Worm (Caenorhabditis elegans) whole organism, young adult: ENCODE data around the gene srx-19.
A peak's percentile ranks its signal among the peaks of the same experiment; 100 is the strongest.

Experiments
- B0019.2 ChIP-seq: fragments of 200-800 bp; sonication (Bioruptor generic); conservative IDR thresholded peaks from 2 replicates; pipeline ENCODE4 v1.3.6; 2022; ENCODE audit warnings: missing genetic modification reagents, missing genetic modification characterization, missing compliant biosample characterization
- B0261.1 ChIP-seq: sonication (generic microtip); optimal IDR thresholded peaks from 2 replicates; lab custom pipeline; 2016; ENCODE audit warnings: mild to moderate bottlenecking, missing genetic modification characterization, moderate library complexity, missing compliant biosample characterization
- C17E4.6 ChIP-seq: fragments of 200-800 bp; sonication (Bioruptor generic); IDR thresholded peaks from 2 replicates; pipeline ENCODE4 v1.3.6; 2022; ENCODE audit warnings: missing genetic modification reagents, missing genetic modification characterization, missing compliant biosample characterization
- D2030.7 ChIP-seq: fragments of 200-800 bp; sonication (Bioruptor generic); IDR thresholded peaks from 2 replicates; pipeline ENCODE4 v1.3.6; 2022; ENCODE audit warnings: missing genetic modification reagents, missing genetic modification characterization, missing compliant biosample characterization
- F10E7.11 ChIP-seq: sonication (generic microtip); optimal IDR thresholded peaks from 2 replicates; lab custom pipeline; 2017; ENCODE audit warnings: mild to moderate bottlenecking, missing genetic modification characterization, moderate library complexity, missing compliant biosample characterization
- F22D6.2 ChIP-seq: sonication (generic microtip); optimal IDR thresholded peaks from 2 replicates; lab custom pipeline; 2016; ENCODE audit warnings: mild to moderate bottlenecking, missing genetic modification characterization, missing compliant biosample characterization
- F33H1.4 ChIP-seq: fragments of 200-800 bp; sonication (Bioruptor generic); IDR thresholded peaks from 2 replicates; pipeline ENCODE4 v1.3.6; 2022; ENCODE audit warnings: missing genetic modification reagents, missing genetic modification characterization, missing compliant biosample characterization
- F37B4.10 ChIP-seq: fragments of 200-800 bp; sonication (Bioruptor generic); IDR thresholded peaks from 2 replicates; pipeline ENCODE4 v1.3.6; 2022; ENCODE audit warnings: missing genetic modification characterization, missing compliant biosample characterization
- F39B2.1 ChIP-seq: fragments of 200-800 bp; sonication (Bioruptor generic); IDR thresholded peaks from 2 replicates; pipeline ENCODE4 v1.3.6; 2022; ENCODE audit warnings: missing genetic modification reagents, missing genetic modification characterization, missing compliant biosample characterization
- F49E8.2 ChIP-seq: sonication (generic microtip); optimal IDR thresholded peaks from 3 replicates; lab custom pipeline; 2017; ENCODE audit warnings: missing genetic modification characterization, mild to moderate bottlenecking, missing compliant biosample characterization, antibody characterized with exemption, moderate library complexity; ENCODE audit not compliant: insufficient read depth
- T26A5.8 ChIP-seq: sonication (generic microtip); optimal IDR thresholded peaks from 2 replicates; lab custom pipeline; 2016; ENCODE audit warnings: missing genetic modification characterization, missing compliant biosample characterization
- Y53F4B.3 ChIP-seq: fragments of 200-800 bp; sonication (Bioruptor generic); IDR thresholded peaks from 2 replicates; pipeline ENCODE4 v1.3.6; 2022; ENCODE audit warnings: missing genetic modification reagents, missing genetic modification characterization, missing compliant biosample characterization
- ZK185.1 ChIP-seq: sonication (generic microtip); optimal IDR thresholded peaks from 2 replicates; lab custom pipeline; 2016; ENCODE audit warnings: mild to moderate bottlenecking, missing genetic modification characterization, missing compliant biosample characterization; ENCODE audit not compliant: poor library complexity, severe bottlenecking
- aptf-2 ChIP-seq: fragments of 200-800 bp; sonication (Bioruptor generic); conservative IDR thresholded peaks from 2 replicates; pipeline ENCODE4 v1.3.6; 2022; ENCODE audit warnings: missing genetic modification reagents, missing genetic modification characterization, missing compliant biosample characterization
- athp-1 ChIP-seq: sonication (generic microtip); optimal IDR thresholded peaks from 2 replicates; lab custom pipeline; 2017; ENCODE audit warnings: mild to moderate bottlenecking, missing genetic modification characterization, missing compliant biosample characterization
- attf-6 ChIP-seq: fragments of 200-800 bp; sonication (Bioruptor generic); IDR thresholded peaks from 2 replicates; pipeline ENCODE4 v1.3.6; 2022; ENCODE audit warnings: missing genetic modification reagents, missing genetic modification characterization, missing compliant biosample characterization
- cebp-1 ChIP-seq, 2 experiments: fragments of 200-800 bp in 1 of 2; sonication (Bioruptor generic) in 1 of 2; sonication (generic microtip) in 1 of 2; IDR thresholded peaks in 1 of 2; optimal IDR thresholded peaks in 1 of 2; 2 replicates each; pipeline versions ENCODE4 v1.3.6 to Lab custom; 2017 to 2022; ENCODE audit warnings: missing compliant biosample characterization in 2 of 2, missing genetic modification characterization in 2 of 2, mild to moderate bottlenecking in 1 of 2, missing genetic modification reagents in 1 of 2, moderate library complexity in 1 of 2
- ceh-27 ChIP-seq: fragments of 200-800 bp; sonication (Bioruptor generic); optimal IDR thresholded peaks from 2 replicates; lab custom pipeline; 2018; ENCODE audit warnings: mild to moderate bottlenecking, missing genetic modification characterization, moderate library complexity, missing compliant biosample characterization
- ceh-40 ChIP-seq: fragments of 200-800 bp; sonication (Bioruptor generic); IDR thresholded peaks from 2 replicates; pipeline ENCODE4 v1.3.6; 2022; ENCODE audit warnings: missing genetic modification characterization, missing compliant biosample characterization
- ceh-91 ChIP-seq: fragments of 200-800 bp; sonication (Bioruptor generic); IDR thresholded peaks from 2 replicates; pipeline ENCODE4 v1.3.6; 2022; ENCODE audit warnings: missing genetic modification reagents, missing genetic modification characterization, missing compliant biosample characterization
- egl-44 ChIP-seq: fragments of 200-800 bp; sonication (Bioruptor generic); IDR thresholded peaks from 2 replicates; pipeline ENCODE4 v1.3.6; 2022; ENCODE audit warnings: missing genetic modification reagents, missing genetic modification characterization, missing compliant biosample characterization
- ekl-4 ChIP-seq: fragments of 200-800 bp; sonication (Bioruptor generic); IDR thresholded peaks from 2 replicates; pipeline ENCODE4 v1.3.6; 2022; ENCODE audit warnings: missing genetic modification reagents, missing genetic modification characterization, missing compliant biosample characterization
- ets-4 ChIP-seq: fragments of 200-800 bp; sonication (Bioruptor generic); optimal IDR thresholded peaks from 2 replicates; lab custom pipeline; 2018; ENCODE audit warnings: mild to moderate bottlenecking, missing genetic modification characterization, missing compliant biosample characterization
- gei-17 ChIP-seq: fragments of 200-800 bp; sonication (Bioruptor generic); optimal IDR thresholded peaks from 2 replicates; lab custom pipeline; 2018; ENCODE audit warnings: mild to moderate bottlenecking, missing genetic modification characterization, missing compliant biosample characterization
- lag-1 ChIP-seq: fragments of 200-800 bp; sonication (Bioruptor generic); IDR thresholded peaks from 2 replicates; pipeline ENCODE4 v1.3.6; 2022; ENCODE audit warnings: missing genetic modification reagents, missing genetic modification characterization, missing compliant biosample characterization
- let-607 ChIP-seq, 2 experiments: fragments of 200-800 bp in 1 of 2; sonication (Bioruptor generic) in 1 of 2; sonication (generic microtip) in 1 of 2; optimal IDR thresholded peaks; 2 replicates each; lab custom pipeline; 2016 to 2018; ENCODE audit warnings: mild to moderate bottlenecking in 2 of 2, missing compliant biosample characterization in 2 of 2, missing genetic modification characterization in 2 of 2, moderate library complexity in 2 of 2, missing genotype in 1 of 2
- lin-54 ChIP-seq: fragments of 200-800 bp; sonication (Bioruptor generic); optimal IDR thresholded peaks from 2 replicates; lab custom pipeline; 2018; ENCODE audit warnings: mild to moderate bottlenecking, missing genetic modification characterization, missing compliant biosample characterization
- lir-1 ChIP-seq: fragments of 200-800 bp; sonication (Bioruptor generic); conservative IDR thresholded peaks from 2 replicates; pipeline ENCODE4 v1.3.6; 2022; ENCODE audit warnings: missing genetic modification reagents, missing genetic modification characterization, missing compliant biosample characterization
- mes-4 ChIP-seq: sonication (generic microtip); optimal IDR thresholded peaks from 2 replicates; lab custom pipeline; 2016; ENCODE audit warnings: missing genotype, missing genetic modification characterization, missing compliant biosample characterization
- nfya-2 ChIP-seq: fragments of 200-800 bp; sonication (Bioruptor generic); IDR thresholded peaks from 2 replicates; pipeline ENCODE4 v1.3.6; 2022; ENCODE audit warnings: missing genetic modification reagents, missing genetic modification characterization, missing compliant biosample characterization
- nfyb-1 ChIP-seq: fragments of 200-800 bp; sonication (Bioruptor generic); IDR thresholded peaks from 2 replicates; pipeline ENCODE4 v1.3.6; 2022; ENCODE audit warnings: missing genetic modification reagents, missing genetic modification characterization, missing compliant biosample characterization
- nhr-179 ChIP-seq: sonication (generic microtip); optimal IDR thresholded peaks from 2 replicates; lab custom pipeline; 2016; ENCODE audit warnings: mild to moderate bottlenecking, missing genetic modification characterization, missing compliant biosample characterization
- nhr-80 ChIP-seq: sonication (generic microtip); optimal IDR thresholded peaks from 2 replicates; lab custom pipeline; 2016; ENCODE audit warnings: missing genetic modification characterization, missing compliant biosample characterization
- nhr-90 ChIP-seq: sonication (generic microtip); optimal IDR thresholded peaks from 2 replicates; lab custom pipeline; 2016; ENCODE audit warnings: missing genotype, mild to moderate bottlenecking, missing genetic modification characterization, missing compliant biosample characterization
- pha-4 ChIP-seq: fragments of 150-350 bp; sonication (generic microtip); optimal IDR thresholded peaks from 2 replicates; lab custom pipeline; 2014; ENCODE audit warnings: missing biosample characterization, missing genetic modification reagents, missing genetic modification characterization
- sea-2 ChIP-seq: fragments of 200-800 bp; sonication (Bioruptor generic); IDR thresholded peaks from 2 replicates; pipeline ENCODE4 v1.3.6; 2022; ENCODE audit warnings: missing genetic modification characterization, missing compliant biosample characterization
- snpc-1.1 ChIP-seq: sonication (generic microtip); optimal IDR thresholded peaks from 2 replicates; lab custom pipeline; 2017; ENCODE audit warnings: missing genetic modification characterization, mild to moderate bottlenecking, missing compliant biosample characterization, antibody characterized with exemption, moderate library complexity, missing genotype, missing genetic modification reagents; ENCODE audit not compliant: insufficient read depth
- snpc-3.4 ChIP-seq: sonication (generic microtip); optimal IDR thresholded peaks from 2 replicates; lab custom pipeline; 2017; ENCODE audit warnings: missing genetic modification characterization, mild to moderate bottlenecking, missing compliant biosample characterization, antibody characterized with exemption, moderate library complexity, missing genotype, missing genetic modification reagents
- sptf-2 ChIP-seq: fragments of 200-800 bp; sonication (Bioruptor generic); optimal IDR thresholded peaks from 2 replicates; lab custom pipeline; 2018; ENCODE audit warnings: mild to moderate bottlenecking, missing genetic modification characterization, missing compliant biosample characterization
- tbp1 ChIP-seq: fragments of 200-800 bp; sonication (Bioruptor generic); optimal IDR thresholded peaks from 2 replicates; lab custom pipeline; 2018; ENCODE audit warnings: mild to moderate bottlenecking, missing genetic modification characterization, missing compliant biosample characterization
- unc-130 ChIP-seq: sonication (generic microtip); optimal IDR thresholded peaks from 2 replicates; lab custom pipeline; 2016; ENCODE audit warnings: missing genetic modification reagents, missing genetic modification characterization, missing compliant biosample characterization
- xnd-1 ChIP-seq: sonication (generic microtip); optimal IDR thresholded peaks from 2 replicates; lab custom pipeline; 2016; ENCODE audit warnings: missing genotype, missing genetic modification reagents, missing genetic modification characterization, missing compliant biosample characterization
- ztf-22 ChIP-seq: fragments of 200-800 bp; sonication (Bioruptor generic); optimal IDR thresholded peaks from 2 replicates; lab custom pipeline; 2018; ENCODE audit warnings: mild to moderate bottlenecking, missing genetic modification characterization, moderate library complexity, missing compliant biosample characterization
- ztf-26 ChIP-seq: sonication (generic microtip); optimal IDR thresholded peaks from 2 replicates; lab custom pipeline; 2017; ENCODE audit warnings: missing genetic modification characterization, missing compliant biosample characterization
- ztf-28 ChIP-seq: fragments of 200-800 bp; sonication (Bioruptor generic); IDR thresholded peaks from 2 replicates; pipeline ENCODE4 v1.3.6; 2022; ENCODE audit warnings: missing genetic modification reagents, missing genetic modification characterization, missing compliant biosample characterization

Gene srx-19

ce11 chrIV:6887601-6888099 is 14.6 kb downstream of the srx-19 start, which contains the start of the genes T05A12.3 and T05A12.4 (continued):
- TF ChIP-seq nhr-179 (tag; lab: Kevin White, UChicago), result no peak
- peak; percentile 22 for TF ChIP-seq nhr-80
- TF ChIP-seq mes-4 (tag; lab: Kevin White, UChicago), result no peak
- no peak for TF ChIP-seq let-607 (tag; optimal IDR thresholded peaks at IDR 0.05; lab: Kevin White, UChicago)
- TF ChIP-seq egl-44 (GFP tag; lab: Robert Waterston, UW), result peak; percentile 56; the same call in 1 of the 2 replicates
- TF ChIP-seq attf-6 (GFP tag; lab: Robert Waterston, UW), result 0 out of 2 replicates have a peak, but pooled peaks have one; percentile 35
- peak; percentile 51 for TF ChIP-seq B0019.2 (GFP tag; lab: Robert Waterston, UW)
- TF ChIP-seq, all 124 proteins: peak for 25

- peak; percentile 50 for TF ChIP-seq snpc-1.1 (tag; lab: Kevin White, UChicago)
- TF ChIP-seq lag-1 (GFP tag; lab: Robert Waterston, UW), result no peak
- TF ChIP-seq ceh-40 (GFP tag; lab: Robert Waterston, UW), result no peak
- peak; percentile 86 for TF ChIP-seq D2030.7 (GFP tag; lab: Robert Waterston, UW)
- TF ChIP-seq ekl-4 (GFP tag; lab: Robert Waterston, UW), result no peak
- TF ChIP-seq aptf-2 (GFP tag; lab: Robert Waterston, UW), result no peak
- no peak for TF ChIP-seq unc-130 (GFP tag; lab: Kevin White, UChicago)
- TF ChIP-seq pha-4, result no peak
- no peak for TF ChIP-seq F22D6.2
- peak; percentile 9 for TF ChIP-seq F49E8.2 (tag; lab: Kevin White, UChicago)
- TF ChIP-seq athp-1, result no peak
- TF ChIP-seq F33H1.4 (GFP tag; lab: Robert Waterston, UW), result peak; percentile 93
- TF ChIP-seq nfya-2 (GFP tag; lab: Robert Waterston, UW), result no peak
- TF ChIP-seq ztf-22 (GFP tag; lab: Kevin White, UChicago), result no peak
- no peak for TF ChIP-seq let-607 (tag; optimal IDR thresholded peaks at IDR 0.05; lab: Kevin White, UChicago)
- TF ChIP-seq T26A5.8, result no peak
- 0 out of 2 replicates have a peak, but pooled peaks have one; percentile 39 for TF ChIP-seq C17E4.6 (GFP tag; lab: Robert Waterston, UW)
- TF ChIP-seq ceh-27 (GFP tag; lab: Kevin White, UChicago), result no peak
- TF ChIP-seq ceh-91 (GFP tag; lab: Robert Waterston, UW), result peak; percentile 69
- TF ChIP-seq F10E7.11 (tag; lab: Kevin White, UChicago), result no peak
- peak; percentile 92 for TF ChIP-seq xnd-1 (tag; lab: Kevin White, UChicago)
- TF ChIP-seq nfyb-1 (GFP tag; lab: Robert Waterston, UW), result no peak
- no peak for TF ChIP-seq sptf-2 (GFP tag; lab: Kevin White, UChicago)
- no peak for TF ChIP-seq B0019.2 (GFP tag; lab: Robert Waterston, UW)
- TF ChIP-seq lin-54 (GFP tag; lab: Kevin White, UChicago), result no peak
- peak; percentile 82 for TF ChIP-seq snpc-3.4 (tag; lab: Kevin White, UChicago)
- TF ChIP-seq F39B2.1, result no peak
- TF ChIP-seq B0261.1 (tag; lab: Kevin White, UChicago), result no peak
- no peak for TF ChIP-seq tbp1 (GFP tag; lab: Kevin White, UChicago)
- TF ChIP-seq ztf-26, result no peak
- no peak for TF ChIP-seq nhr-90
- no peak for TF ChIP-seq gei-17 (GFP tag; lab: Kevin White, UChicago)
- TF ChIP-seq F37B4.10 (GFP tag; lab: Robert Waterston, UW), result no peak
- no peak for TF ChIP-seq sea-2 (GFP tag; lab: Robert Waterston, UW)
- no peak for TF ChIP-seq lir-1
- no peak for TF ChIP-seq ZK185.1 (tag; lab: Kevin White, UChicago)
- no peak for TF ChIP-seq egl-44 (GFP tag; lab: Robert Waterston, UW)
- TF ChIP-seq ets-4 (GFP tag; lab: Kevin White, UChicago), result no peak
- no peak for TF ChIP-seq cebp-1 (GFP tag; IDR thresholded peaks at IDR 0.05; lab: Robert Waterston, UW)
- no peak for TF ChIP-seq cebp-1 (tag; optimal IDR thresholded peaks at IDR 0.05; lab: Kevin White, UChicago)
- no peak for TF ChIP-seq ztf-28
- TF ChIP-seq Y53F4B.3 (GFP tag; lab: Robert Waterston, UW), result no peak
Measured at ce11 chrIV:6903575-6903974, 30.5 kb downstream of the srx-19 start, which contains the start of gene T22D1.5. Gene T22D1.5, plus strand, starts transcription at chrIV:6903950.
